Worm (Caenorhabditis elegans): ENCODE measurements around the gene flh-1.
"Not testable (repeated sequence)": the region's sequence is repeated elsewhere in the genome, so short reads cannot be mapped to it uniquely, and the experiment has no call there.

Gene flh-1

ce11 chrIV:9263812-9264320, at the start of gene flh-1:
Gene flh-1, minus strand, starts transcription at chrIV:9264270.
- no peak for TF ChIP-seq Y22D7AL.16 (tag; optimal IDR thresholded peaks at IDR 0.05)
- peak; percentile 30 for TF ChIP-seq ceh-2 (tag; optimal IDR thresholded peaks at IDR 0.05)
- no peak for TF ChIP-seq zip-5 (tag; optimal IDR thresholded peaks at IDR 0.05)
- no peak for TF ChIP-seq hlh-15 (tag; optimal IDR thresholded peaks at IDR 0.05)
- TF ChIP-seq odd-2 (tag; optimal IDR thresholded peaks at IDR 0.05) = no peak
- TF ChIP-seq ceh-14 (tag; optimal IDR thresholded peaks at IDR 0.05) = no peak
- no peak for TF ChIP-seq pag-3 (tag; optimal IDR thresholded peaks at IDR 0.05; ENCODE audit: borderline replicate concordance)
- TF ChIP-seq K09A11.1 (tag; optimal IDR thresholded peaks at IDR 0.05; ENCODE audit: insufficient read depth) = no peak
- TF ChIP-seq rnt-1 (tag; optimal IDR thresholded peaks at IDR 0.05) = no peak
- TF ChIP-seq unc-3 (GFP tag; conservative IDR thresholded peaks at IDR 0.05) = no peak
- no peak for TF ChIP-seq unc-3 (tag; optimal IDR thresholded peaks at IDR 0.05)
- peak; percentile 58 for TF ChIP-seq sdc-2 (tag; optimal IDR thresholded peaks at IDR 0.05)
- no peak for TF ChIP-seq mec-3 (tag; optimal IDR thresholded peaks at IDR 0.05; ENCODE audit: borderline replicate concordance)
- TF ChIP-seq pha-4 (tag; optimal IDR thresholded peaks at IDR 0.05) = no peak
- TF ChIP-seq ama-1 (optimal IDR thresholded peaks at IDR 0.05) = no peak
- TF ChIP-seq ref-2 (tag; optimal IDR thresholded peaks at IDR 0.05) = peak; percentile 47
- no peak for TF ChIP-seq F13H6.1 (tag; optimal IDR thresholded peaks at IDR 0.05)
- TF ChIP-seq sox-2 (GFP tag; IDR thresholded peaks at IDR 0.05) = no peak
- no peak for TF ChIP-seq ceh-19 (GFP tag; optimal IDR thresholded peaks at IDR 0.05)
- peak; percentile 12 for TF ChIP-seq unc-55 (GFP tag; optimal IDR thresholded peaks at IDR 0.05)
- TF ChIP-seq nfya-1 (tag; optimal IDR thresholded peaks at IDR 0.05) = peak; percentile 31
- no peak for TF ChIP-seq elt-2 (tag; optimal IDR thresholded peaks at IDR 0.05)
- TF ChIP-seq lim-6 (tag; optimal IDR thresholded peaks at IDR 0.05) = no peak
- TF ChIP-seq hlh-6 (tag; optimal IDR thresholded peaks at IDR 0.05) = peak; percentile 21
- no peak for TF ChIP-seq ceh-24 (tag; optimal IDR thresholded peaks at IDR 0.05)
- TF ChIP-seq ceh-6 (GFP tag; optimal IDR thresholded peaks at IDR 0.05) = no peak
- no peak for TF ChIP-seq pax-1 (tag; optimal IDR thresholded peaks at IDR 0.05)
- peak; percentile 28 for TF ChIP-seq ceh-34 (tag; optimal IDR thresholded peaks at IDR 0.05)
- no peak for TF ChIP-seq syd-9 (tag; optimal IDR thresholded peaks at IDR 0.05)
- TF ChIP-seq ets-4 (tag; optimal IDR thresholded peaks at IDR 0.05) = no peak
- no peak for TF ChIP-seq gmeb-2 (tag; optimal IDR thresholded peaks at IDR 0.05)
- TF ChIP-seq C08G9.2 (tag; optimal IDR thresholded peaks at IDR 0.05) = no peak
- TF ChIP-seq C38D4.7 (GFP tag; optimal IDR thresholded peaks at IDR 0.05) = no peak
- no peak for TF ChIP-seq ceh-30 (tag; optimal IDR thresholded peaks at IDR 0.05)
- TF ChIP-seq sox-4 (tag; optimal IDR thresholded peaks at IDR 0.05) = no peak
- TF ChIP-seq npax-4 (tag; optimal IDR thresholded peaks at IDR 0.05) = no peak
- no peak for TF ChIP-seq pha-2 (tag; optimal IDR thresholded peaks at IDR 0.05)
- TF ChIP-seq elt-4 (tag; optimal IDR thresholded peaks at IDR 0.05) = no peak
- TF ChIP-seq ceh-31 (tag; optimal IDR thresholded peaks at IDR 0.05) = peak; percentile 37
- TF ChIP-seq tbx-2 (tag; optimal IDR thresholded peaks at IDR 0.05) = peak; percentile 58

ce11 chrIV:9312827-9313226, 48.8 kb upstream of the flh-1 start, which contains the start of gene F49C12.7:
Gene F49C12.7, minus strand, starts transcription at chrIV:9312927.
- not testable (repeated sequence) for TF ChIP-seq ceh-2 (tag; optimal IDR thresholded peaks at IDR 0.05); unc-3 (GFP tag; conservative IDR thresholded peaks at IDR 0.05); unc-3 (tag; optimal IDR thresholded peaks at IDR 0.05); dmd-4 (tag; optimal IDR thresholded peaks at IDR 0.05; ENCODE audit: borderline replicate concordance)
